Worm (Caenorhabditis elegans) whole organism, L1 larva: ENCODE data around the gene ndab-1.

Experiments
- C04F5.9 ChIP-seq: sonication (generic microtip); optimal IDR thresholded peaks from 2 replicates; lab custom pipeline; 2016; ENCODE audit warnings: missing genetic modification characterization, missing compliant biosample characterization
- C34B4.2 ChIP-seq: sonication (generic microtip); optimal IDR thresholded peaks from 2 replicates; lab custom pipeline; 2017; ENCODE audit warnings: mild to moderate bottlenecking, missing genetic modification characterization, missing compliant biosample characterization
- F16B12.6 ChIP-seq: fragments of 150-350 bp; optimal IDR thresholded peaks from 2 replicates; lab custom pipeline; 2014; ENCODE audit warnings: missing biosample characterization, missing genetic modification characterization
- Y116A8C.19 ChIP-seq: sonication (generic microtip); optimal IDR thresholded peaks from 2 replicates; lab custom pipeline; 2016; ENCODE audit warnings: missing compliant biosample characterization, missing genetic modification characterization, borderline replicate concordance
- aha-1 ChIP-seq: fragments of 150-350 bp; optimal IDR thresholded peaks from 2 replicates; lab custom pipeline; 2014; ENCODE audit warnings: missing biosample characterization, missing genetic modification characterization
- blmp-1 ChIP-seq: fragments of 150-350 bp; optimal IDR thresholded peaks from 2 replicates; lab custom pipeline; 2014; ENCODE audit warnings: missing biosample characterization, missing genetic modification characterization
- ceh-88 ChIP-seq: fragments of 200-800 bp; sonication (Bioruptor generic); IDR thresholded peaks from 2 replicates; pipeline ENCODE4 v1.3.6; 2022; ENCODE audit warnings: missing genetic modification characterization, missing compliant biosample characterization
- efl-1 ChIP-seq, 4 experiments: fragments of 150-350 bp; optimal IDR thresholded peaks in 3 of 4; peaks in 1 of 4; 1 replicate in 1 of 4; 2 replicates in 3 of 4; lab custom pipeline; 2014; ENCODE audit warnings: missing biosample characterization in 2 of 4, missing genetic modification characterization in 2 of 4, missing genetic modification reagents in 2 of 4
- efl-3 ChIP-seq: fragments of 200-800 bp; sonication (Bioruptor generic); optimal IDR thresholded peaks from 2 replicates; lab custom pipeline; 2018; ENCODE audit warnings: mild to moderate bottlenecking, missing genetic modification characterization, missing compliant biosample characterization
- egl-13 ChIP-seq: sonication (generic microtip); optimal IDR thresholded peaks from 2 replicates; lab custom pipeline; 2016; ENCODE audit warnings: missing genotype, missing genetic modification reagents, missing genetic modification characterization, missing compliant biosample characterization
- egl-27 ChIP-seq, 2 experiments: fragments of 150-350 bp in 1 of 2; sonication (generic microtip); optimal IDR thresholded peaks; 3 replicates each; lab custom pipeline; 2017 to 2018; ENCODE audit warnings: missing biosample characterization in 2 of 2, missing genetic modification characterization in 2 of 2, missing genetic modification reagents in 2 of 2
- elt-3 ChIP-seq, 6 experiments: fragments of 150-350 bp in 1 of 6; sonication (generic microtip); optimal IDR thresholded peaks; 2 replicates each; lab custom pipeline; 2017 to 2018; ENCODE audit warnings: missing biosample characterization in 6 of 6, missing genetic modification characterization in 6 of 6, inconsistent platforms in 1 of 6
- ets-5 ChIP-seq: fragments of 200-800 bp; sonication (Bioruptor generic); IDR thresholded peaks from 2 replicates; pipeline ENCODE4 v1.3.6; 2022; ENCODE audit warnings: missing genetic modification characterization, missing compliant biosample characterization
- fkh-8 ChIP-seq: sonication (generic microtip); optimal IDR thresholded peaks from 2 replicates; lab custom pipeline; 2016; ENCODE audit warnings: mild to moderate bottlenecking, missing genetic modification characterization, missing compliant biosample characterization
- hlh-4 ChIP-seq: sonication (generic microtip); optimal IDR thresholded peaks from 2 replicates; lab custom pipeline; 2016; ENCODE audit warnings: mild to moderate bottlenecking, missing genetic modification characterization, missing compliant biosample characterization
- hpl-2 ChIP-seq: fragments of 150-350 bp; optimal IDR thresholded peaks from 2 replicates; lab custom pipeline; 2014; ENCODE audit warnings: missing biosample characterization, missing genetic modification reagents, missing genetic modification characterization
- isw-1 ChIP-seq: fragments of 200-800 bp; sonication (Bioruptor generic); IDR thresholded peaks from 2 replicates; pipeline ENCODE4 v1.3.6; 2022; ENCODE audit warnings: missing genetic modification characterization, missing compliant biosample characterization
- lin-13 ChIP-seq: fragments of 150-350 bp; optimal IDR thresholded peaks from 2 replicates; lab custom pipeline; 2014; ENCODE audit warnings: missing biosample characterization, missing genetic modification reagents, missing genetic modification characterization
- lin-15B ChIP-seq: fragments of 150-350 bp; sonication (generic microtip); optimal IDR thresholded peaks from 3 replicates; lab custom pipeline; 2014; ENCODE audit warnings: missing biosample characterization, missing genetic modification characterization
- lin-35 ChIP-seq, 2 experiments: fragments of 150-350 bp; optimal IDR thresholded peaks; 2 replicates each; lab custom pipeline; 2014; ENCODE audit warnings: missing biosample characterization in 2 of 2, missing genetic modification characterization in 2 of 2, missing genetic modification reagents in 2 of 2
- lin-39 ChIP-seq: fragments of 150-350 bp; optimal IDR thresholded peaks from 2 replicates; lab custom pipeline; 2014; ENCODE audit warnings: missing biosample characterization, missing genetic modification reagents, missing genetic modification characterization
- lsy-2 ChIP-seq, 2 experiments: fragments of 150-350 bp; optimal IDR thresholded peaks; 2 replicates each; lab custom pipeline; 2014; ENCODE audit warnings: missing biosample characterization in 2 of 2, missing genetic modification characterization in 2 of 2
- mep-1 ChIP-seq: fragments of 150-350 bp; optimal IDR thresholded peaks from 2 replicates; lab custom pipeline; 2014; ENCODE audit warnings: missing biosample characterization, missing genetic modification characterization
- nhr-11 ChIP-seq: fragments of 150-350 bp; optimal IDR thresholded peaks from 2 replicates; lab custom pipeline; 2014; ENCODE audit warnings: missing biosample characterization, missing genetic modification characterization
- nhr-237 ChIP-seq: fragments of 150-350 bp; optimal IDR thresholded peaks from 2 replicates; lab custom pipeline; 2014; ENCODE audit warnings: missing biosample characterization, missing genetic modification characterization
- nhr-71 ChIP-seq: sonication (generic microtip); optimal IDR thresholded peaks from 2 replicates; lab custom pipeline; 2016; ENCODE audit warnings: mild to moderate bottlenecking, missing genetic modification characterization, moderate library complexity, missing compliant biosample characterization
- nhr-76 ChIP-seq: sonication (generic microtip); optimal IDR thresholded peaks from 2 replicates; lab custom pipeline; 2017; ENCODE audit warnings: missing biosample characterization, missing genetic modification characterization
- nhr-90 ChIP-seq: sonication (generic microtip); optimal IDR thresholded peaks from 2 replicates; lab custom pipeline; 2016; ENCODE audit warnings: mild to moderate bottlenecking, missing genetic modification characterization, missing compliant biosample characterization; ENCODE audit not compliant: poor library complexity
- pag-3 ChIP-seq: sonication (generic microtip); optimal IDR thresholded peaks from 2 replicates; lab custom pipeline; 2017; ENCODE audit warnings: missing genetic modification characterization, mild to moderate bottlenecking, missing compliant biosample characterization, antibody characterized with exemption, borderline replicate concordance; ENCODE audit not compliant: insufficient read depth
- pax-3 ChIP-seq: fragments of 200-800 bp; sonication (Bioruptor generic); optimal IDR thresholded peaks from 2 replicates; lab custom pipeline; 2018; ENCODE audit warnings: mild to moderate bottlenecking, missing genetic modification characterization, moderate library complexity, missing compliant biosample characterization
- pqm-1 ChIP-seq: sonication (generic microtip); optimal IDR thresholded peaks from 3 replicates; lab custom pipeline; 2017; ENCODE audit warnings: missing biosample characterization, missing genetic modification characterization
- snpc-4 ChIP-seq: fragments of 150-350 bp; optimal IDR thresholded peaks from 2 replicates; lab custom pipeline; 2014; ENCODE audit warnings: missing biosample characterization, missing genetic modification characterization
- snu-23 ChIP-seq: sonication (generic microtip); optimal IDR thresholded peaks from 2 replicates; lab custom pipeline; 2016; ENCODE audit warnings: missing genetic modification characterization, missing compliant biosample characterization
- sptf-1 ChIP-seq: fragments of 150-350 bp; optimal IDR thresholded peaks from 2 replicates; lab custom pipeline; 2014; ENCODE audit warnings: missing biosample characterization, missing genetic modification characterization
- tbx-2 ChIP-seq: sonication (generic microtip); optimal IDR thresholded peaks from 2 replicates; lab custom pipeline; 2016; ENCODE audit warnings: missing genetic modification characterization, missing compliant biosample characterization
- tlp-1 ChIP-seq: fragments of 150-350 bp; optimal IDR thresholded peaks from 2 replicates; lab custom pipeline; 2014; ENCODE audit warnings: missing biosample characterization, missing genetic modification characterization
- unc-86 ChIP-seq: sonication (generic microtip); optimal IDR thresholded peaks from 2 replicates; lab custom pipeline; 2016; ENCODE audit warnings: missing genetic modification characterization, missing compliant biosample characterization
- unc-98 ChIP-seq: fragments of 200-800 bp; sonication (Bioruptor generic); IDR thresholded peaks from 2 replicates; pipeline ENCODE4 v1.3.6; 2022; ENCODE audit warnings: missing genetic modification characterization, missing compliant biosample characterization
- xbp-1 ChIP-seq: sonication (generic microtip); optimal IDR thresholded peaks from 2 replicates; lab custom pipeline; 2016; ENCODE audit warnings: missing genetic modification characterization, missing compliant biosample characterization
- zag-1 ChIP-seq: fragments of 150-350 bp; optimal IDR thresholded peaks from 2 replicates; lab custom pipeline; 2014; ENCODE audit warnings: missing biosample characterization, missing genetic modification characterization
- zip-4 ChIP-seq: fragments of 200-800 bp; sonication (Bioruptor generic); optimal IDR thresholded peaks from 2 replicates; lab custom pipeline; 2018; ENCODE audit warnings: mild to moderate bottlenecking, missing genetic modification characterization, moderate library complexity, missing compliant biosample characterization
- ztf-11 ChIP-seq, 2 experiments: sonication (generic microtip); optimal IDR thresholded peaks; 2 replicates each; lab custom pipeline; 2016 to 2017; ENCODE audit warnings: missing genetic modification characterization in 2 of 2, missing biosample characterization in 1 of 2, missing compliant biosample characterization in 1 of 2

Gene ndab-1

DNA sequence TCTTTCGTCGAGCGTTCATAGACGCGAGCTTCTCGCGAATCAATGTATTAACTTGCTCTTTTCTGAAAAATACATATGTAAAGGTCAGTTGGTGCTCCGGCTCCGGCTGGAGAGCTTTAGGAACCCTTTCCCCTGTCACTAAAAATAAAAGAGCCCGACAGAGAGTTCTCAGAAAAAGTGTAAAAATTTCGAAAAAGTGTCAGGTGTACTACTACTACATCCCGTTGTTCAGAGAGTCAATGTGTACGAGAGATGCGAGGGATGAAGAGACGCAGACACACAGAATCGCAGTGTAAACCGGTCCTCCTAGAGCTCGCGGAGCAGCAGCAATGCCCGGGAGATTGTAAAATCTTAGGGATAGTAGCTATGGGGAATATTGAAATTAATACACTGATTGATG is 27.2 kb upstream of the ndab-1 start (continued):
- TF ChIP-seq pqm-1 (tag; lab: Kevin White, UChicago) (no peak), F16B12.6 (tag; lab: Kevin White, UChicago) (no peak), C34B4.2 (no peak), pag-3 (tag; lab: Kevin White, UChicago) (no peak), nhr-90 (tag; lab: Kevin White, UChicago) (no peak), Y116A8C.19 (tag; lab: Kevin White, UChicago) (no peak), zip-4 (GFP tag; lab: Kevin White, UChicago) (no peak), fkh-8 (tag; lab: Kevin White, UChicago) (no peak), elt-3 (tag; optimal IDR thresholded peaks at IDR 0.05; lab: Kevin White, UChicago) (no peak), hlh-4 (no peak), ceh-88 (GFP tag; lab: Robert Waterston, UW) (no peak), lin-35 (GFP tag; optimal IDR thresholded peaks at IDR 0.05; lab: Kevin White, UChicago) (no peak), snu-23 (GFP tag; lab: Kevin White, UChicago) (peak; percentile 64), tbx-2 (no peak), unc-98 (GFP tag; lab: Robert Waterston, UW) (peak; percentile 69), unc-86 (tag; lab: Kevin White, UChicago) (no peak), nhr-11 (tag; lab: Kevin White, UChicago) (no peak), zag-1 (no peak), isw-1 (no peak), snpc-4 (tag; lab: Kevin White, UChicago) (no peak), lin-15B (no peak), efl-1 (optimal IDR thresholded peaks at IDR 0.05; lab: Kevin White, UChicago) (peak; percentile 19 to 27), efl-1 (GFP tag; optimal IDR thresholded peaks at IDR 0.05 in 1 of 2; lab: Kevin White, UChicago) (peak; percentile 26 to 90), egl-27 (tag; optimal IDR thresholded peaks at IDR 0.05; lab: Kevin White, UChicago) (no peak), lin-39 (tag; lab: Kevin White, UChicago) (peak; percentile 40), nhr-76 (tag; lab: Kevin White, UChicago) (no peak), ztf-11 (tag; optimal IDR thresholded peaks at IDR 0.05; lab: Kevin White, UChicago) (no peak), tlp-1 (tag; lab: Kevin White, UChicago) (no peak), C04F5.9 (tag; lab: Kevin White, UChicago) (peak; percentile 30), blmp-1 (tag; lab: Kevin White, UChicago) (no peak), efl-3 (GFP tag; lab: Kevin White, UChicago) (no peak), lin-13 (GFP tag; lab: Kevin White, UChicago) (no peak), pax-3 (tag; lab: Kevin White, UChicago) (no peak), egl-13 (tag; lab: Kevin White, UChicago) (no peak), mep-1 (tag; lab: Kevin White, UChicago) (no peak), ets-5 (GFP tag; lab: Robert Waterston, UW) (no peak), sptf-1 (tag; lab: Kevin White, UChicago) (no peak), hpl-2 (no peak), aha-1 (tag; lab: Kevin White, UChicago) (no peak), xbp-1 (tag; lab: Kevin White, UChicago) (peak; percentile 11), nhr-71 (tag; lab: Kevin White, UChicago) (peak; percentile 88), nhr-237 (no peak)

- peak; percentile 97 for TF ChIP-seq C04F5.9 (tag; lab: Kevin White, UChicago)
- peak in 1 of 2 experiments; percentile 27 for TF ChIP-seq lsy-2 (tag; optimal IDR thresholded peaks at IDR 0.05; lab: Kevin White, UChicago)
Observed at ce11 chrIII:11940008-11940407, 24.5 kb upstream of the ndab-1 start.
